Fruit fly (Drosophila melanogaster) whole organism, embryonic: ENCODE data around the gene CG13810.
A peak's percentile ranks its signal among the peaks of the same experiment; 100 is the strongest.

ENCODE experiments used
- CG10543 ChIP-seq: fragments of 200-800 bp; sonication (Bioruptor generic); optimal IDR thresholded peaks from 3 replicates; lab custom pipeline; 2017; ENCODE audit warnings: missing biosample characterization, mild to moderate bottlenecking, missing genetic modification characterization, moderate library complexity
- CG11560 ChIP-seq: fragments of 200-800 bp; sonication (Bioruptor generic); IDR thresholded peaks from 3 replicates; pipeline ENCODE4 v1.3.6; 2022; ENCODE audit warnings: missing biosample characterization, missing genetic modification characterization
- CG12155 ChIP-seq: fragments of 200-800 bp; sonication (Bioruptor generic); optimal IDR thresholded peaks from 3 replicates; lab custom pipeline; 2016; ENCODE audit warnings: missing biosample characterization, missing genetic modification characterization
- CG14050 ChIP-seq: fragments of 200-800 bp; sonication (Bioruptor generic); IDR thresholded peaks from 3 replicates; pipeline ENCODE4 v1.3.6; 2022; ENCODE audit warnings: missing biosample characterization, missing genetic modification characterization
- CG1603 ChIP-seq: fragments of 200-800 bp; sonication (Bioruptor generic); optimal IDR thresholded peaks from 2 replicates; lab custom pipeline; 2019; ENCODE audit warnings: missing biosample characterization, mild to moderate bottlenecking, missing genetic modification characterization, moderate library complexity
- CG16815 ChIP-seq: fragments of 200-800 bp; sonication (Bioruptor generic); optimal IDR thresholded peaks from 3 replicates; lab custom pipeline; 2017; ENCODE audit warnings: missing biosample characterization, mild to moderate bottlenecking, missing genetic modification characterization
- CG17385 ChIP-seq: fragments of 200-800 bp; sonication (Bioruptor generic); optimal IDR thresholded peaks from 3 replicates; lab custom pipeline; 2018; ENCODE audit warnings: missing biosample characterization, mild to moderate bottlenecking, missing genetic modification characterization
- CG17829 ChIP-seq: fragments of 200-800 bp; optimal IDR thresholded peaks from 2 replicates; lab custom pipeline; 2019; ENCODE audit warnings: missing biosample characterization, mild to moderate bottlenecking, missing genetic modification characterization, moderate library complexity
- CG18599 ChIP-seq: fragments of 200-800 bp; sonication (Bioruptor generic); optimal IDR thresholded peaks from 3 replicates; lab custom pipeline; 2017; ENCODE audit warnings: missing biosample characterization, missing genetic modification characterization, mild to moderate bottlenecking, moderate library complexity, missing genetic modification reagents
- CG2202 ChIP-seq: fragments of 200-800 bp; sonication (Bioruptor generic); optimal IDR thresholded peaks from 2 replicates; lab custom pipeline; 2018; ENCODE audit warnings: missing biosample characterization, mild to moderate bottlenecking, missing genetic modification characterization
- CG32772 ChIP-seq: fragments of 200-800 bp; sonication (Bioruptor generic); IDR thresholded peaks from 2 replicates; pipeline ENCODE4 v1.3.6; 2022; ENCODE audit warnings: missing biosample characterization, missing genetic modification characterization
- CG3838 ChIP-seq: fragments of 200-800 bp; sonication (Bioruptor generic); optimal IDR thresholded peaks from 3 replicates; lab custom pipeline; 2016; ENCODE audit warnings: missing biosample characterization, missing genetic modification characterization
- CG6654 ChIP-seq: fragments of 200-800 bp; sonication (Bioruptor generic); optimal IDR thresholded peaks from 2 replicates; lab custom pipeline; 2017; ENCODE audit warnings: missing biosample characterization, mild to moderate bottlenecking, missing genetic modification characterization
- CG8944 ChIP-seq: fragments of 200-800 bp; sonication (Bioruptor generic); optimal IDR thresholded peaks from 3 replicates; lab custom pipeline; 2016; ENCODE audit warnings: missing biosample characterization, missing genetic modification characterization
- CG9797 ChIP-seq: fragments of 200-800 bp; sonication (Bioruptor generic); optimal IDR thresholded peaks from 3 replicates; lab custom pipeline; 2018; ENCODE audit warnings: missing biosample characterization, mild to moderate bottlenecking, missing genetic modification characterization
- CG9876 ChIP-seq: fragments of 200-800 bp; sonication (Bioruptor generic); optimal IDR thresholded peaks from 2 replicates; lab custom pipeline; 2016; ENCODE audit warnings: missing biosample characterization, missing genetic modification characterization
- CTCF ChIP-seq: fragments of 200-800 bp; sonication (Bioruptor generic); optimal IDR thresholded peaks from 2 replicates; lab custom pipeline; 2017; ENCODE audit warnings: missing biosample characterization, mild to moderate bottlenecking, missing genetic modification characterization, moderate library complexity
- CkIIα-i1 ChIP-seq: fragments of 200-800 bp; sonication (Bioruptor generic); IDR thresholded peaks from 2 replicates; pipeline ENCODE4 v1.3.6; 2022; ENCODE audit warnings: missing biosample characterization, missing genetic modification characterization
- D ChIP-seq, 2 experiments: fragments of 200-800 bp in 1 of 2; fragments of >200 bp in 1 of 2; sonication (Bioruptor generic) in 1 of 2; optimal IDR thresholded peaks; 2 replicates in 1 of 2; 3 replicates in 1 of 2; lab custom pipeline; 2017; ENCODE audit warnings: mild to moderate bottlenecking in 1 of 2, missing biosample characterization in 1 of 2, missing genetic modification characterization in 1 of 2, missing genetic modification reagents in 1 of 2
- D19B ChIP-seq: fragments of 200-800 bp; sonication (Bioruptor generic); optimal IDR thresholded peaks from 2 replicates; lab custom pipeline; 2017; ENCODE audit warnings: missing biosample characterization, mild to moderate bottlenecking, missing genetic modification characterization
- Dfd ChIP-seq, 2 experiments: fragments of >200 bp; optimal IDR thresholded peaks; 2 replicates each; lab custom pipeline; 2017; ENCODE audit warnings: missing biosample characterization in 2 of 2, missing genetic modification characterization in 2 of 2
- ERR ChIP-seq: fragments of 200-800 bp; sonication (Bioruptor generic); optimal IDR thresholded peaks from 2 replicates; lab custom pipeline; 2016; ENCODE audit warnings: missing biosample characterization, missing genetic modification characterization
- Ets65A ChIP-seq: fragments of 200-800 bp; sonication (Bioruptor generic); peaks from one replicate; lab custom pipeline; 2016; ENCODE audit warnings: missing biosample characterization, missing genetic modification characterization
- Fer2 ChIP-seq: fragments of 200-800 bp; sonication (Bioruptor generic); optimal IDR thresholded peaks from 2 replicates; lab custom pipeline; 2018; ENCODE audit warnings: missing biosample characterization, mild to moderate bottlenecking, missing genetic modification characterization, moderate library complexity
- H15 ChIP-seq: fragments of 200-800 bp; sonication (Bioruptor generic); IDR thresholded peaks from 3 replicates; pipeline ENCODE4 v1.3.6; 2022; ENCODE audit warnings: missing biosample characterization, missing genetic modification characterization
- Hmr ChIP-seq: fragments of 200-800 bp; sonication (Bioruptor generic); optimal IDR thresholded peaks from 3 replicates; lab custom pipeline; 2017; ENCODE audit warnings: mild to moderate bottlenecking, missing biosample characterization, missing genetic modification reagents, missing genetic modification characterization
- Hsf ChIP-seq: fragments of 200-800 bp; sonication (Bioruptor generic); optimal IDR thresholded peaks from 3 replicates; lab custom pipeline; 2016; ENCODE audit warnings: missing biosample characterization, missing genetic modification characterization
- Max ChIP-seq: fragments of 200-800 bp; sonication (Bioruptor generic); optimal IDR thresholded peaks from 2 replicates; lab custom pipeline; 2016; ENCODE audit warnings: missing biosample characterization, mild to moderate bottlenecking, missing genetic modification characterization
- Med ChIP-seq: fragments of 200-800 bp; sonication (Bioruptor generic); peaks from one replicate; lab custom pipeline; 2016; ENCODE audit warnings: missing biosample characterization, missing genetic modification characterization, mild to moderate bottlenecking, inconsistent platforms, moderate library complexity
- NFAT ChIP-seq: fragments of 200-800 bp; sonication (Bioruptor generic); IDR thresholded peaks from 2 replicates; pipeline ENCODE4 v1.3.6; 2022; ENCODE audit warnings: missing biosample characterization, missing genetic modification characterization
- Nf-YA ChIP-seq: fragments of 200-800 bp; sonication (Bioruptor generic); IDR thresholded peaks from 2 replicates; pipeline ENCODE4 v1.3.6; 2022; ENCODE audit warnings: missing biosample characterization, missing genetic modification characterization
- Oaz ChIP-seq: fragments of 200-800 bp; sonication (Bioruptor generic); IDR thresholded peaks from 2 replicates; pipeline ENCODE4 v1.3.6; 2022; ENCODE audit warnings: missing biosample characterization, missing genetic modification characterization
- Rfx ChIP-seq: fragments of 200-800 bp; sonication (Bioruptor generic); IDR thresholded peaks from 2 replicates; pipeline ENCODE4 v1.3.6; 2022; ENCODE audit warnings: missing biosample characterization, missing genetic modification characterization
- Side ChIP-seq: fragments of 200-800 bp; sonication (Bioruptor generic); optimal IDR thresholded peaks from 2 replicates; lab custom pipeline; 2016; ENCODE audit warnings: missing biosample characterization, missing genetic modification characterization
- Sox100B ChIP-seq: fragments of 200-800 bp; sonication (Bioruptor generic); optimal IDR thresholded peaks from 3 replicates; lab custom pipeline; 2018; ENCODE audit warnings: missing biosample characterization, mild to moderate bottlenecking, missing genetic modification characterization
- Sry-β ChIP-seq: fragments of 200-800 bp; sonication (Bioruptor generic); optimal IDR thresholded peaks from 2 replicates; lab custom pipeline; 2018; ENCODE audit warnings: missing biosample characterization, mild to moderate bottlenecking, missing genetic modification characterization, moderate library complexity
- Taf1 ChIP-seq: fragments of 200-800 bp; sonication (Bioruptor generic); IDR thresholded peaks from 2 replicates; pipeline ENCODE4 v1.3.6; 2022; ENCODE audit warnings: missing biosample characterization, missing genetic modification characterization
- Trl ChIP-seq, 3 experiments: fragments of >200 bp in 2 of 3; fragments of 200-800 bp in 1 of 3; sonication (Bioruptor generic) in 1 of 3; optimal IDR thresholded peaks; 2 replicates in 1 of 3; 3 replicates in 2 of 3; lab custom pipeline; 2016 to 2017; ENCODE audit warnings: missing biosample characterization in 1 of 3, missing genetic modification characterization in 1 of 3
- amos ChIP-seq: fragments of 200-800 bp; sonication (Bioruptor generic); IDR thresholded peaks from 2 replicates; pipeline ENCODE4 v1.3.6; 2022; ENCODE audit warnings: missing biosample characterization, missing genetic modification characterization; ENCODE audit not compliant: partially characterized antibody
- bab2 ChIP-seq: fragments of 200-800 bp; sonication (Bioruptor generic); optimal IDR thresholded peaks from 2 replicates; lab custom pipeline; 2016; ENCODE audit warnings: missing biosample characterization, missing genetic modification characterization
- cas ChIP-seq: fragments of 200-800 bp; sonication (Bioruptor generic); IDR thresholded peaks from 2 replicates; pipeline ENCODE4 v1.3.6; 2022; ENCODE audit warnings: missing biosample characterization, missing genetic modification characterization
- dmrt99B ChIP-seq: fragments of 200-800 bp; sonication (Bioruptor generic); optimal IDR thresholded peaks from 2 replicates; lab custom pipeline; 2018; ENCODE audit warnings: missing biosample characterization, mild to moderate bottlenecking, missing genetic modification characterization, moderate library complexity
- esg ChIP-seq: fragments of 200-800 bp; sonication (Bioruptor generic); conservative IDR thresholded peaks from 2 replicates; pipeline ENCODE4 v1.3.6; 2022; ENCODE audit warnings: missing biosample characterization, missing genetic modification characterization
- ind ChIP-seq: fragments of 200-800 bp; sonication (Bioruptor generic); optimal IDR thresholded peaks from 3 replicates; lab custom pipeline; 2016; ENCODE audit warnings: missing biosample characterization, missing genetic modification characterization
- nom ChIP-seq: fragments of 200-800 bp; sonication (Bioruptor generic); optimal IDR thresholded peaks from 2 replicates; lab custom pipeline; 2017; ENCODE audit warnings: missing biosample characterization, missing genetic modification characterization, mild to moderate bottlenecking, moderate library complexity, missing genetic modification reagents
- phol ChIP-seq: fragments of 200-800 bp; sonication (Bioruptor generic); optimal IDR thresholded peaks from 3 replicates; lab custom pipeline; 2018; ENCODE audit warnings: missing biosample characterization, mild to moderate bottlenecking, missing genetic modification characterization, moderate library complexity
- so ChIP-seq: fragments of 200-800 bp; sonication (Bioruptor generic); IDR thresholded peaks from 3 replicates; pipeline ENCODE4 v1.3.6; 2022; ENCODE audit warnings: missing biosample characterization, missing genetic modification characterization
- tio ChIP-seq: fragments of 200-800 bp; sonication (Bioruptor generic); optimal IDR thresholded peaks from 2 replicates; lab custom pipeline; 2017; ENCODE audit warnings: missing biosample characterization, missing genetic modification characterization, inconsistent platforms
- ttk ChIP-seq: fragments of 200-800 bp; sonication (Bioruptor generic); IDR thresholded peaks from 2 replicates; pipeline ENCODE4 v2.1.2; 2022; ENCODE audit warnings: missing biosample characterization, missing genetic modification characterization
- unpg ChIP-seq: fragments of 200-800 bp; sonication (Bioruptor generic); optimal IDR thresholded peaks from 3 replicates; lab custom pipeline; 2018; ENCODE audit warnings: missing biosample characterization, mild to moderate bottlenecking, missing genetic modification characterization, moderate library complexity
- wor ChIP-seq: fragments of 200-800 bp; sonication (Bioruptor generic); IDR thresholded peaks from 2 replicates; pipeline ENCODE4 v1.3.6; 2022; ENCODE audit warnings: missing biosample characterization, missing genetic modification characterization

Gene CG13810

dm6 chr3L:2164031-2164537 is 21.6 kb upstream of the CG13810 start:
- TF ChIP-seq Taf1 (GFP tag; lab: Robert Waterston, UW) (no peak), esg (peak; percentile 22; the same call in 1 of the 2 replicates), Trl (optimal IDR thresholded peaks at IDR 0.05; lab: Kevin White, UChicago) (no peak), Trl (GFP tag; optimal IDR thresholded peaks at IDR 0.05; lab: Kevin White, UChicago) (peak; percentile 11), ind (GFP tag; lab: Kevin White, UChicago) (peak; percentile 54), Rfx (peak; percentile 15; the same call in 1 of the 2 replicates), CG6654 (GFP tag; lab: Kevin White, UChicago) (peak; percentile 11), CG9876 (no peak), unpg (peak; percentile 6), CkIIα-i1 (no peak), Sry-β (GFP tag; lab: Kevin White, UChicago) (no peak), CG3838 (no peak), CG2202 (tag; lab: Kevin White, UChicago) (no peak), dmrt99B (tag; lab: Kevin White, UChicago) (peak; percentile 44), CG1603 (tag; lab: Kevin White, UChicago) (no peak), phol (tag; lab: Kevin White, UChicago) (peak; percentile 70), Oaz (GFP tag; lab: Robert Waterston, UW) (no peak), CG17829 (peak; percentile 15), CG17385 (GFP tag; lab: Kevin White, UChicago) (no peak), CTCF (GFP tag; lab: Kevin White, UChicago) (no peak), Dfd (GFP tag; optimal IDR thresholded peaks at IDR 0.05; lab: Kevin White, UChicago) (no peak), bab2 (GFP tag; lab: Kevin White, UChicago) (no peak), Sox100B (GFP tag; lab: Kevin White, UChicago) (peak; percentile 50), CG11560 (tag; lab: Robert Waterston, UW) (peak; percentile 40; the same call in 1 of the 3 replicates), CG12155 (GFP tag; lab: Kevin White, UChicago) (no peak), Hmr (GFP tag; lab: Kevin White, UChicago) (no peak), amos (GFP tag; lab: Robert Waterston, UW) (no peak), H15 (GFP tag; lab: Robert Waterston, UW) (peak; percentile 62; the same call in 2 of the 3 replicates), tio (GFP tag; lab: Kevin White, UChicago) (peak; percentile 9), CG18599 (GFP tag; lab: Kevin White, UChicago) (peak; percentile 30), D19B (no peak), CG10543 (GFP tag; lab: Kevin White, UChicago) (no peak), Hsf (GFP tag; lab: Kevin White, UChicago) (no peak), Nf-YA (GFP tag; lab: Robert Waterston, UW) (0 out of 2 replicates have a peak, but pooled peaks have one; percentile 29), Fer2 (no peak), CG14050 (GFP tag; lab: Robert Waterston, UW) (peak; percentile 40; the same call in 2 of the 3 replicates), ERR (GFP tag; lab: Kevin White, UChicago) (no peak), D (optimal IDR thresholded peaks at IDR 0.05; lab: Kevin White, UChicago) (no peak), D (GFP tag; optimal IDR thresholded peaks at IDR 0.05; lab: Kevin White, UChicago) (peak; percentile 64), Med (peak; percentile 4), so (GFP tag; lab: Robert Waterston, UW) (no peak), wor (peak; percentile 53), CG32772 (GFP tag; lab: Robert Waterston, UW) (peak; percentile 62), Max (GFP tag; lab: Kevin White, UChicago) (no peak), CG16815 (GFP tag; lab: Kevin White, UChicago) (no peak), CG9797 (GFP tag; lab: Kevin White, UChicago) (no peak), Ets65A (GFP tag; lab: Kevin White, UChicago) (peak; percentile 82), ttk (GFP tag; lab: Robert Waterston, UW) (0 out of 2 replicates have a peak, but pooled peaks have one; percentile 41), Side (GFP tag; lab: Kevin White, UChicago) (no peak), CG8944 (no peak), nom (peak; percentile 81), cas (GFP tag; lab: Robert Waterston, UW) (no peak), NFAT (GFP tag; lab: Robert Waterston, UW) (no peak)
